Fruit fly (Drosophila melanogaster) whole organism, embryonic: ENCODE results near the gene CG16734.

Experiments used
- ATbp ChIP-seq: fragments of 200-800 bp; sonication (Bioruptor generic); optimal IDR thresholded peaks from 2 replicates; lab custom pipeline; 2017; ENCODE audit warnings: missing biosample characterization, mild to moderate bottlenecking, missing genetic modification characterization, missing genetic modification reagents
- Abd-B ChIP-seq: fragments of 200-800 bp; sonication (Bioruptor generic); optimal IDR thresholded peaks from 2 replicates; lab custom pipeline; 2018; ENCODE audit warnings: missing biosample characterization, mild to moderate bottlenecking, missing genetic modification characterization, moderate library complexity
- Aef1 ChIP-seq: fragments of 200-800 bp; sonication (Bioruptor generic); IDR thresholded peaks from 3 replicates; pipeline ENCODE4 v1.3.6; 2022; ENCODE audit warnings: missing biosample characterization, missing genetic modification characterization
- Atf-2 ChIP-seq: fragments of 200-800 bp; sonication (Bioruptor generic); optimal IDR thresholded peaks from 2 replicates; lab custom pipeline; 2016; ENCODE audit warnings: missing biosample characterization, missing genetic modification characterization
- Bdp1 ChIP-seq: fragments of 200-800 bp; sonication (Bioruptor generic); optimal IDR thresholded peaks from 3 replicates; lab custom pipeline; 2016; ENCODE audit warnings: missing biosample characterization, missing genetic modification characterization
- CG10543 ChIP-seq: fragments of 200-800 bp; sonication (Bioruptor generic); optimal IDR thresholded peaks from 3 replicates; lab custom pipeline; 2017; ENCODE audit warnings: missing biosample characterization, mild to moderate bottlenecking, missing genetic modification characterization, moderate library complexity
- CG11696 ChIP-seq: fragments of 200-800 bp; sonication (Bioruptor generic); IDR thresholded peaks from 2 replicates; pipeline ENCODE4 v1.3.6; 2022; ENCODE audit warnings: missing biosample characterization, missing genetic modification characterization
- CG12155 ChIP-seq: fragments of 200-800 bp; sonication (Bioruptor generic); optimal IDR thresholded peaks from 3 replicates; lab custom pipeline; 2016; ENCODE audit warnings: missing biosample characterization, missing genetic modification characterization
- CG12236 ChIP-seq: fragments of 200-800 bp; sonication (Bioruptor generic); optimal IDR thresholded peaks from 2 replicates; lab custom pipeline; 2016; ENCODE audit warnings: missing biosample characterization, missing genetic modification characterization
- CG1233 ChIP-seq: fragments of 200-800 bp; sonication (Bioruptor generic); optimal IDR thresholded peaks from 4 replicates; lab custom pipeline; 2018; ENCODE audit warnings: missing biosample characterization, mild to moderate bottlenecking, missing genetic modification characterization
- CG14667 ChIP-seq: fragments of 200-800 bp; sonication (Bioruptor generic); IDR thresholded peaks from 2 replicates; pipeline ENCODE4 v1.3.6; 2022; ENCODE audit warnings: missing biosample characterization, missing genetic modification characterization
- CG15073 ChIP-seq: fragments of 200-800 bp; sonication (Bioruptor generic); optimal IDR thresholded peaks from 2 replicates; lab custom pipeline; 2016; ENCODE audit warnings: missing biosample characterization, missing genetic modification characterization
- CG17802 ChIP-seq: fragments of 200-800 bp; sonication (Bioruptor generic); optimal IDR thresholded peaks from 2 replicates; lab custom pipeline; 2018; ENCODE audit warnings: missing biosample characterization, mild to moderate bottlenecking, missing genetic modification characterization, moderate library complexity
- CG2120 ChIP-seq: fragments of 200-800 bp; sonication (Bioruptor generic); optimal IDR thresholded peaks from 3 replicates; lab custom pipeline; 2016; ENCODE audit warnings: missing biosample characterization, missing genetic modification characterization
- CG43689 ChIP-seq: fragments of 200-800 bp; sonication (Bioruptor generic); IDR thresholded peaks from 2 replicates; pipeline ENCODE4 v1.3.6; 2022; ENCODE audit warnings: missing biosample characterization, missing genetic modification characterization
- CG4820 ChIP-seq: fragments of 200-800 bp; sonication (Bioruptor generic); optimal IDR thresholded peaks from 3 replicates; lab custom pipeline; 2016; ENCODE audit warnings: missing biosample characterization, missing genetic modification characterization
- CG5180 ChIP-seq: fragments of 200-800 bp; sonication (Bioruptor generic); optimal IDR thresholded peaks from 3 replicates; lab custom pipeline; 2017; ENCODE audit warnings: missing biosample characterization, missing genetic modification characterization, mild to moderate bottlenecking, moderate library complexity, missing genetic modification reagents
- CG6854 ChIP-seq: fragments of 200-800 bp; sonication (Bioruptor generic); optimal IDR thresholded peaks from 3 replicates; lab custom pipeline; 2017; ENCODE audit warnings: missing biosample characterization, mild to moderate bottlenecking, missing genetic modification characterization
- CHES-1-like ChIP-seq: fragments of 200-800 bp; sonication (Bioruptor generic); optimal IDR thresholded peaks from 2 replicates; lab custom pipeline; 2016; ENCODE audit warnings: missing biosample characterization, missing genetic modification characterization
- CTCF ChIP-seq: fragments of 200-800 bp; sonication (Bioruptor generic); optimal IDR thresholded peaks from 2 replicates; lab custom pipeline; 2017; ENCODE audit warnings: missing biosample characterization, mild to moderate bottlenecking, missing genetic modification characterization, moderate library complexity
- Chrac-16 ChIP-seq: fragments of 200-800 bp; sonication (Bioruptor generic); optimal IDR thresholded peaks from 3 replicates; lab custom pipeline; 2016; ENCODE audit warnings: missing biosample characterization, missing genetic modification characterization
- Deaf1 ChIP-seq: fragments of 200-800 bp; optimal IDR thresholded peaks from 3 replicates; lab custom pipeline; 2019; ENCODE audit warnings: missing biosample characterization, mild to moderate bottlenecking, missing genetic modification characterization, moderate library complexity
- Dip3 ChIP-seq: fragments of 200-800 bp; sonication (Bioruptor generic); optimal IDR thresholded peaks from 3 replicates; lab custom pipeline; 2016; ENCODE audit warnings: missing biosample characterization, missing genetic modification characterization
- E2f1 ChIP-seq: fragments of 200-800 bp; sonication (Bioruptor generic); IDR thresholded peaks from 2 replicates; pipeline ENCODE4 v1.3.6; 2022; ENCODE audit warnings: missing biosample characterization, missing genetic modification characterization
- ERR ChIP-seq: fragments of 200-800 bp; sonication (Bioruptor generic); optimal IDR thresholded peaks from 2 replicates; lab custom pipeline; 2016; ENCODE audit warnings: missing biosample characterization, missing genetic modification characterization
- Fer2 ChIP-seq: fragments of 200-800 bp; sonication (Bioruptor generic); optimal IDR thresholded peaks from 2 replicates; lab custom pipeline; 2018; ENCODE audit warnings: missing biosample characterization, mild to moderate bottlenecking, missing genetic modification characterization, moderate library complexity
- H15 ChIP-seq: fragments of 200-800 bp; sonication (Bioruptor generic); IDR thresholded peaks from 3 replicates; pipeline ENCODE4 v1.3.6; 2022; ENCODE audit warnings: missing biosample characterization, missing genetic modification characterization
- Hmx ChIP-seq: fragments of 200-800 bp; sonication (Bioruptor generic); optimal IDR thresholded peaks from 2 replicates; lab custom pipeline; 2016; ENCODE audit warnings: missing biosample characterization, missing genetic modification characterization
- Meics ChIP-seq: fragments of 200-800 bp; sonication (Bioruptor generic); optimal IDR thresholded peaks from 2 replicates; lab custom pipeline; 2017; ENCODE audit warnings: missing biosample characterization, mild to moderate bottlenecking, missing genetic modification characterization
- Mrtf ChIP-seq: fragments of 200-800 bp; sonication (Bioruptor generic); IDR thresholded peaks from 3 replicates; pipeline ENCODE4 v1.3.6; 2022; ENCODE audit warnings: missing biosample characterization, missing genetic modification characterization
- Opbp ChIP-seq: fragments of 200-800 bp; sonication (Bioruptor generic); IDR thresholded peaks from 3 replicates; pipeline ENCODE4 v1.3.6; 2022; ENCODE audit warnings: missing biosample characterization, missing genetic modification characterization; ENCODE audit not compliant: partially characterized antibody
- Ptx1 ChIP-seq: fragments of 200-800 bp; sonication (Bioruptor generic); IDR thresholded peaks from 2 replicates; pipeline ENCODE4 v1.3.6; 2022; ENCODE audit warnings: missing biosample characterization, missing genetic modification characterization
- Spps ChIP-seq: fragments of 200-800 bp; sonication (Bioruptor generic); optimal IDR thresholded peaks from 2 replicates; lab custom pipeline; 2018; ENCODE audit warnings: missing biosample characterization, mild to moderate bottlenecking, missing genetic modification characterization
- bbx ChIP-seq: fragments of 200-800 bp; sonication (Bioruptor generic); IDR thresholded peaks from 2 replicates; pipeline ENCODE4 v1.3.6; 2022; ENCODE audit warnings: missing biosample characterization, missing genetic modification characterization; ENCODE audit not compliant: partially characterized antibody
- crol ChIP-seq: fragments of 200-800 bp; sonication (Bioruptor generic); IDR thresholded peaks from 2 replicates; pipeline ENCODE4 v1.3.6; 2022; ENCODE audit warnings: missing biosample characterization, missing genetic modification characterization
- dati ChIP-seq: fragments of 200-800 bp; sonication (Bioruptor generic); IDR thresholded peaks from 2 replicates; pipeline ENCODE4 v1.3.6; 2022; ENCODE audit warnings: missing biosample characterization, missing genetic modification characterization
- dpn ChIP-seq, 2 experiments: fragments of 200-800 bp; sonication (Bioruptor generic); optimal IDR thresholded peaks; 3 replicates each; lab custom pipeline; 2016; ENCODE audit warnings: missing biosample characterization in 2 of 2, missing genetic modification characterization in 2 of 2
- esg ChIP-seq: fragments of 200-800 bp; sonication (Bioruptor generic); conservative IDR thresholded peaks from 2 replicates; pipeline ENCODE4 v1.3.6; 2022; ENCODE audit warnings: missing biosample characterization, missing genetic modification characterization
- h ChIP-seq: fragments of >200 bp; optimal IDR thresholded peaks from 2 replicates; lab custom pipeline; 2017
- inv ChIP-seq: fragments of 200-800 bp; sonication (Bioruptor generic); IDR thresholded peaks from 2 replicates; pipeline ENCODE4 v1.3.6; 2022; ENCODE audit warnings: missing biosample characterization, missing genetic modification characterization; ENCODE audit not compliant: partially characterized antibody
- jigr1 ChIP-seq: fragments of 200-800 bp; sonication (Bioruptor generic); IDR thresholded peaks from 3 replicates; pipeline ENCODE4 v1.3.6; 2022; ENCODE audit warnings: missing biosample characterization, missing genetic modification characterization
- klu ChIP-seq: fragments of 200-800 bp; sonication (Bioruptor generic); IDR thresholded peaks from 2 replicates; pipeline ENCODE4 v1.3.6; 2022; ENCODE audit warnings: missing biosample characterization, missing genetic modification characterization
- nerfin-1 ChIP-seq: fragments of 200-800 bp; sonication (Bioruptor generic); optimal IDR thresholded peaks from 3 replicates; lab custom pipeline; 2019; ENCODE audit warnings: missing biosample characterization, mild to moderate bottlenecking, missing genetic modification characterization, moderate library complexity
- p53 ChIP-seq: fragments of 200-800 bp; sonication (Bioruptor generic); optimal IDR thresholded peaks from 2 replicates; lab custom pipeline; 2016; ENCODE audit warnings: missing biosample characterization, missing genetic modification characterization
- pfk ChIP-seq: fragments of 200-800 bp; sonication (Bioruptor generic); optimal IDR thresholded peaks from 2 replicates; lab custom pipeline; 2018; ENCODE audit warnings: missing biosample characterization, mild to moderate bottlenecking, missing genetic modification characterization, moderate library complexity
- ranshi ChIP-seq: fragments of 200-800 bp; sonication (Bioruptor generic); IDR thresholded peaks from 2 replicates; pipeline ENCODE4 v1.3.6; 2022; ENCODE audit warnings: missing biosample characterization, missing genetic modification characterization
- rib ChIP-seq: fragments of 200-800 bp; sonication (Bioruptor generic); IDR thresholded peaks from 2 replicates; pipeline ENCODE4 v1.3.6; 2022; ENCODE audit warnings: missing biosample characterization, missing genetic modification characterization
- salm ChIP-seq: fragments of 200-800 bp; sonication (Bioruptor generic); optimal IDR thresholded peaks from 2 replicates; lab custom pipeline; 2018; ENCODE audit warnings: missing biosample characterization, mild to moderate bottlenecking, missing genetic modification characterization
- scrt ChIP-seq: fragments of 200-800 bp; sonication (Bioruptor generic); optimal IDR thresholded peaks from 2 replicates; lab custom pipeline; 2018; ENCODE audit warnings: missing biosample characterization, mild to moderate bottlenecking, missing genetic modification characterization, moderate library complexity
- zfh1 ChIP-seq: fragments of 200-800 bp; sonication (Bioruptor generic); IDR thresholded peaks from 3 replicates; pipeline ENCODE4 v1.3.6; 2022; ENCODE audit warnings: missing biosample characterization, missing genetic modification characterization

The CG16734 gene

dm6 chr3R:9229075-9229835 is 25.6 kb upstream of the CG16734 start (continued):
- no peak for TF ChIP-seq CG15073
- TF ChIP-seq scrt (GFP tag; lab: Kevin White, UChicago): no peak
- peak; percentile 99 for TF ChIP-seq pfk (GFP tag; lab: Kevin White, UChicago)
- TF ChIP-seq klu (GFP tag; lab: Robert Waterston, UW): no peak
- TF ChIP-seq zfh1 (GFP tag; lab: Robert Waterston, UW): peak; percentile 86
- 0 out of 2 replicates have a peak, but pooled peaks have one; percentile 14 for TF ChIP-seq bbx
- TF ChIP-seq CG6854 (GFP tag; lab: Kevin White, UChicago): no peak
- TF ChIP-seq CG11696: 0 out of 2 replicates have a peak, but pooled peaks have one; percentile 19
- no peak for TF ChIP-seq ERR (GFP tag; lab: Kevin White, UChicago)
- peak; percentile 25 for TF ChIP-seq nerfin-1 (tag; lab: Kevin White, UChicago)
- TF ChIP-seq p53 (GFP tag; lab: Kevin White, UChicago): peak; percentile 69
- no peak for TF ChIP-seq salm (tag; lab: Kevin White, UChicago)
- peak; percentile 80 for TF ChIP-seq CG4820
- peak; percentile 67 for TF ChIP-seq Abd-B
- no peak for TF ChIP-seq Opbp (GFP tag; lab: Robert Waterston, UW)
- no peak for TF ChIP-seq Mrtf (GFP tag; lab: Robert Waterston, UW)
- no peak for TF ChIP-seq CG5180 (GFP tag; lab: Kevin White, UChicago)
- peak; percentile 59 for TF ChIP-seq Meics (GFP tag; lab: Kevin White, UChicago)
- TF ChIP-seq CG43689 (GFP tag; lab: Robert Waterston, UW): 0 out of 2 replicates have a peak, but pooled peaks have one; percentile 19
- TF ChIP-seq CG12236 (GFP tag; lab: Kevin White, UChicago): peak; percentile 80
- TF ChIP-seq h (lab: Kevin White, UChicago): no peak
- no peak for TF ChIP-seq inv
- peak; percentile 77 for TF ChIP-seq CG12155 (GFP tag; lab: Kevin White, UChicago)
- peak; percentile 57 for TF ChIP-seq Bdp1 (GFP tag; lab: Kevin White, UChicago)
- TF ChIP-seq Atf-2: peak; percentile 78
- peak; percentile 59 for TF ChIP-seq CG1233
- TF ChIP-seq E2f1 (GFP tag; lab: Robert Waterston, UW): peak; percentile 69; the same call in 1 of the 2 replicates
- peak; percentile 34 for TF ChIP-seq Deaf1 (tag; lab: Kevin White, UChicago)
- TF ChIP-seq H15 (GFP tag; lab: Robert Waterston, UW): peak; percentile 67; the same call in 1 of the 3 replicates
- peak; percentile 74 for TF ChIP-seq Ptx1 (GFP tag; lab: Robert Waterston, UW)
- peak; percentile 77 for TF ChIP-seq crol (GFP tag; lab: Robert Waterston, UW)
- TF ChIP-seq dpn (GFP tag; optimal IDR thresholded peaks at IDR 0.05; lab: Kevin White, UChicago): peak; percentile 72 to 81
- peak; percentile 51 for TF ChIP-seq CG14667 (GFP tag; lab: Robert Waterston, UW)
- peak; percentile 68 for TF ChIP-seq ATbp (GFP tag; lab: Kevin White, UChicago)
- TF ChIP-seq jigr1 (GFP tag; lab: Robert Waterston, UW): no peak
- TF ChIP-seq Chrac-16 (GFP tag; lab: Kevin White, UChicago): peak; percentile 81
- TF ChIP-seq CHES-1-like (GFP tag; lab: Kevin White, UChicago): peak; percentile 78
- TF ChIP-seq ranshi (GFP tag; lab: Robert Waterston, UW): peak; percentile 49; the same call in 1 of the 2 replicates
- TF ChIP-seq CG2120: peak; percentile 76
- peak; percentile 62 for TF ChIP-seq Aef1 (GFP tag; lab: Robert Waterston, UW)
- TF ChIP-seq CG17802 (tag; lab: Kevin White, UChicago): peak; percentile 40
- TF ChIP-seq Dip3 (GFP tag; lab: Kevin White, UChicago): peak; percentile 49
- TF ChIP-seq esg (GFP tag; lab: Robert Waterston, UW): peak; percentile 68
- TF ChIP-seq Spps: peak; percentile 64
- no peak for TF ChIP-seq CTCF
- TF ChIP-seq CG10543: no peak
- TF ChIP-seq rib (GFP tag; lab: Robert Waterston, UW): 0 out of 2 replicates have a peak, but pooled peaks have one; percentile 11
- TF ChIP-seq Hmx (GFP tag; lab: Kevin White, UChicago): peak; percentile 26
- TF ChIP-seq dati: no peak
- no peak for TF ChIP-seq Fer2 (tag; lab: Kevin White, UChicago)
